Fruit fly (Drosophila melanogaster) whole organism, adult: ENCODE measurements around the gene inaF-A.

Experiments
- CG11617 ChIP-seq: fragments of 200-800 bp; sonication (Bioruptor generic); optimal IDR thresholded peaks from 2 replicates; lab custom pipeline; 2017; ENCODE audit warnings: mild to moderate bottlenecking, missing biosample characterization, missing genetic modification reagents, missing genetic modification characterization
- Hr96 ChIP-seq: fragments of 200-800 bp; sonication (Bioruptor generic); optimal IDR thresholded peaks from 2 replicates; lab custom pipeline; 2016; ENCODE audit warnings: missing biosample characterization, missing genetic modification characterization
- Mnt ChIP-seq: fragments of 200-800 bp; sonication (Bioruptor generic); optimal IDR thresholded peaks from 2 replicates; lab custom pipeline; 2016; ENCODE audit warnings: missing biosample characterization, mild to moderate bottlenecking, missing genetic modification characterization
- cic ChIP-seq: fragments of 200-800 bp; sonication (Bioruptor generic); optimal IDR thresholded peaks from 2 replicates; lab custom pipeline; 2017; ENCODE audit warnings: missing biosample characterization, mild to moderate bottlenecking, missing genetic modification characterization, moderate library complexity
- kay ChIP-seq: fragments of 200-800 bp; sonication (Bioruptor generic); peaks from one replicate; lab custom pipeline; 2016; ENCODE audit warnings: missing biosample characterization, missing genetic modification characterization, borderline replicate concordance

DNA sequence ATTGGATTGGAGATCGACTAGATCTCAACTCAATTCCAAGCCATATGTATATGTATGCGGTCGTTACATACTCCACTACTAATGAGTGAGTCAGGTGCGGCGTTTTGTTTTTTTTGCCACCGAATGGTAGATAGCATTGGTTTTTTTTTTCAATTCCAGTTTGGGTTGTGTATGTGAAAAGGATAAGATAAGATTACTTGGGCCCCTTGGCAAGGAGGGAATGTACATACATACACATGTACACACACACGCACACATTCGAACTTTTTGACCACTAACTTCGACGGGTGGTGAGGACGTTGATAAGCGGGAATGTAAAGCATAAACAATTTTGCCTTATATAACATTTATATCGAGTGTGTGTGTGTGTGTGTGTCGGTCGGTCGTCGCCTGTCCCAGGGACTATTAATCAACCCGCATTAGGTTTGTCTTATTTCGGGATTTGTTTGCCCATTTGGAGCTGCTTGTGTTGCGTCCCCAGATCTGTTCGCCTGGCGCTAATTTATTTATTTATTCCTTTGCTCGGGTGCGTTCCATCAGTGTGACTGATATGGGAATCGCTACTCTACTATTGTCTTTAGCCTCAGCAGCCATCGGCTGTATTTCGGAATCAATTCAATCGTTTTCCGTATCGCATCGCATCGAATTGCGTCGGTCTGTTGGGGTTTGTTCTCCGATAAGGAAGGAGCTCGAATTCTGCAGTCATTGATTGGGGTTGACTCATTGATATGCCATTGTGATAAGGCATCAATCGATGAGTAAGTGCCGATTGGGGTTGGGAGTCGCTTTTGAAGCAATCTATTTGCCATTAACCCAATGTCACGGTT is 45.8 kb downstream of the inaF-A start:
- TF ChIP-seq kay (GFP tag; lab: Kevin White, UChicago), result peak; percentile 20
- TF ChIP-seq cic (GFP tag; lab: Kevin White, UChicago), result no peak
- TF ChIP-seq Hr96 (GFP tag; lab: Kevin White, UChicago), result no peak
- no peak for TF ChIP-seq Mnt (GFP tag; lab: Kevin White, UChicago)
- no peak for TF ChIP-seq CG11617
